Fruit fly (Drosophila melanogaster): Measurements from ENCODE around the gene CG3808.

CG3808 gene

dm6 chr3L:19020467-19020866 lies 20.1 kb upstream of the CG3808 start:
- no peak for TF ChIP-seq topi (GFP tag; optimal IDR thresholded peaks at IDR 0.05)
- peak; percentile 66 for TF ChIP-seq fkh (GFP tag; optimal IDR thresholded peaks at IDR 0.05)
- TF ChIP-seq CG6163 (GFP tag; IDR thresholded peaks at IDR 0.05) = 0 out of 3 replicates have a peak, but pooled peaks have one; percentile 32

- TF ChIP-seq ss (GFP tag; optimal IDR thresholded peaks at IDR 0.05) = peak in 1 of 2 experiments; percentile 37
- TF ChIP-seq CG3919 (GFP tag; optimal IDR thresholded peaks at IDR 0.05) = no peak
- TF ChIP-seq fkh (GFP tag; optimal IDR thresholded peaks at IDR 0.05) = peak; percentile 72
These were observed 18.9 kb upstream of the CG3808 start for dm6 chr3L:19019308-19019749.

dm6 chr3L:19018440-19018839 lies 18.0 kb upstream of the CG3808 start:
- TF ChIP-seq Ets21C (GFP tag; optimal IDR thresholded peaks at IDR 0.05) (no peak), fd85E (GFP tag; optimal IDR thresholded peaks at IDR 0.05) (no peak), fkh (GFP tag; optimal IDR thresholded peaks at IDR 0.05) (peak; percentile 48), CG16779 (tag; optimal IDR thresholded peaks at IDR 0.05) (no peak)

- TF ChIP-seq Lpt (GFP tag; optimal IDR thresholded peaks at IDR 0.05) (no peak), Sox14 (GFP tag; optimal IDR thresholded peaks at IDR 0.05) (no peak), CG32006 (GFP tag; optimal IDR thresholded peaks at IDR 0.05) (no peak), Hr4 (GFP tag; optimal IDR thresholded peaks at IDR 0.05) (no peak), vri (GFP tag; optimal IDR thresholded peaks at IDR 0.05) (no peak), Eip78C (GFP tag) (no peak), Blimp-1 (GFP tag; optimal IDR thresholded peaks at IDR 0.05) (no peak), dsx (GFP tag; optimal IDR thresholded peaks at IDR 0.05; ENCODE audit: poor library complexity, severe bottlenecking) (no peak), CG6276 (GFP tag; optimal IDR thresholded peaks at IDR 0.05) (no peak), CG6854 (GFP tag; optimal IDR thresholded peaks at IDR 0.05) (no peak), Smox (GFP tag; optimal IDR thresholded peaks at IDR 0.05) (no peak), Hr39 (GFP tag; optimal IDR thresholded peaks at IDR 0.05) (no peak), Hr38 (GFP tag; optimal IDR thresholded peaks at IDR 0.05) (no peak), CG10669 (GFP tag; optimal IDR thresholded peaks at IDR 0.05) (no peak), CG8119 (GFP tag; IDR thresholded peaks at IDR 0.05) (no peak), Met (GFP tag; optimal IDR thresholded peaks at IDR 0.05) (no peak), CG8319 (GFP tag; optimal IDR thresholded peaks at IDR 0.05) (no peak)
These were observed 16.4 kb upstream of the CG3808 start for dm6 chr3L:19016805-19017161.

dm6 chr3L:19016133-19016804 lies 15.9 kb upstream of the CG3808 start:
- no peak for TF ChIP-seq svp (GFP tag)
- peak; percentile 77 for TF ChIP-seq OdsH (GFP tag; optimal IDR thresholded peaks at IDR 0.05)
- TF ChIP-seq CG11902 (GFP tag; optimal IDR thresholded peaks at IDR 0.05) = peak; percentile 13
- TF ChIP-seq salr (GFP tag; optimal IDR thresholded peaks at IDR 0.05) = peak in 1 of 2 experiments; percentile 66
- TF ChIP-seq CG11762 (GFP tag; optimal IDR thresholded peaks at IDR 0.05; ENCODE audit: insufficient read depth) = peak; percentile 48
- TF ChIP-seq CG6276 (GFP tag; optimal IDR thresholded peaks at IDR 0.05) = peak; percentile 65
- peak; percentile 66 for TF ChIP-seq Lpt (GFP tag; optimal IDR thresholded peaks at IDR 0.05)
- TF ChIP-seq CG6163 (GFP tag; IDR thresholded peaks at IDR 0.05) = 0 out of 3 replicates have a peak, but pooled peaks have one; percentile 27
- no peak for TF ChIP-seq CG6854 (GFP tag; optimal IDR thresholded peaks at IDR 0.05)
- TF ChIP-seq ss (GFP tag; optimal IDR thresholded peaks at IDR 0.05) = peak; percentile 46 to 56
- TF ChIP-seq CG16779 (tag; optimal IDR thresholded peaks at IDR 0.05) = no peak
- TF ChIP-seq CG10631 (GFP tag; optimal IDR thresholded peaks at IDR 0.05) = peak; percentile 68
- TF ChIP-seq Sox102F (GFP tag; optimal IDR thresholded peaks at IDR 0.05) = peak; percentile 59
- TF ChIP-seq dsx (GFP tag; optimal IDR thresholded peaks at IDR 0.05; ENCODE audit: poor library complexity, severe bottlenecking) = peak; percentile 61
- no peak for TF ChIP-seq Eip93F (GFP tag; optimal IDR thresholded peaks at IDR 0.05)
- TF ChIP-seq cyc (GFP tag; optimal IDR thresholded peaks at IDR 0.05) = peak; percentile 15
- TF ChIP-seq dac (GFP tag; optimal IDR thresholded peaks at IDR 0.05) = peak; percentile 20
- TF ChIP-seq Eip75B (GFP tag; optimal IDR thresholded peaks at IDR 0.05) = peak; percentile 32
- peak; percentile 16 for TF ChIP-seq CG8319 (GFP tag; optimal IDR thresholded peaks at IDR 0.05)
- TF ChIP-seq CG7368 (GFP tag; optimal IDR thresholded peaks at IDR 0.05) = peak; percentile 17
- TF ChIP-seq Met (GFP tag; optimal IDR thresholded peaks at IDR 0.05) = peak; percentile 61
- TF ChIP-seq Eip78C (GFP tag) = peak; percentile 86
- peak; percentile 25 for TF ChIP-seq spab (GFP tag; optimal IDR thresholded peaks at IDR 0.05)
- peak; percentile 58 for TF ChIP-seq esn (GFP tag; optimal IDR thresholded peaks at IDR 0.05)
- peak; percentile 69 for TF ChIP-seq net (GFP tag; optimal IDR thresholded peaks at IDR 0.05)
- peak; percentile 78 for TF ChIP-seq CG15336 (GFP tag; IDR thresholded peaks at IDR 0.05)
- no peak for TF ChIP-seq CG11294 (GFP tag; IDR thresholded peaks at IDR 0.05)
- TF ChIP-seq CG3919 (GFP tag; optimal IDR thresholded peaks at IDR 0.05) = peak; percentile 52
